Fruit fly (Drosophila melanogaster) whole organism, wandering third instar larva: Measurements from ENCODE around the gene jub.

Experiments used
- CG32264 ChIP-seq: fragments of 200-800 bp; sonication (Bioruptor generic); optimal IDR thresholded peaks from 2 replicates; lab custom pipeline; 2016; ENCODE audit warnings: missing biosample characterization, missing genetic modification characterization
- CG9705 ChIP-seq: fragments of 200-800 bp; sonication (Bioruptor generic); optimal IDR thresholded peaks from 2 replicates; lab custom pipeline; 2018; ENCODE audit warnings: missing biosample characterization, mild to moderate bottlenecking, missing genetic modification characterization
- CrebA ChIP-seq: fragments of 200-800 bp; sonication (Bioruptor generic); optimal IDR thresholded peaks from 2 replicates; lab custom pipeline; 2016; ENCODE audit warnings: missing biosample characterization, mild to moderate bottlenecking, missing genetic modification characterization, borderline replicate concordance
- Dfd ChIP-seq: fragments of >200 bp; optimal IDR thresholded peaks from 2 replicates; lab custom pipeline; 2017; ENCODE audit warnings: missing biosample characterization, missing genetic modification characterization
- Dif ChIP-seq: fragments of 200-275, 200-300 bp; sonication (Bioruptor generic); optimal IDR thresholded peaks from 2 replicates; lab custom pipeline; 2018; ENCODE audit warnings: missing biosample characterization, missing genetic modification characterization; ENCODE audit not compliant: partially characterized antibody
- GATAd ChIP-seq: sonication (Bioruptor generic); optimal IDR thresholded peaks from 2 replicates; lab custom pipeline; 2016; ENCODE audit warnings: missing biosample characterization, missing genetic modification characterization
- HLH106 ChIP-seq: fragments of 200-800 bp; optimal IDR thresholded peaks from 3 replicates; lab custom pipeline; 2019; ENCODE audit warnings: missing biosample characterization, mild to moderate bottlenecking, missing genetic modification characterization, moderate library complexity
- Hnf4 ChIP-seq: fragments of 200-800 bp; sonication (Bioruptor generic); optimal IDR thresholded peaks from 2 replicates; lab custom pipeline; 2016; ENCODE audit warnings: missing biosample characterization, mild to moderate bottlenecking, missing genetic modification characterization
- Hr78 ChIP-seq: fragments of >200 bp; optimal IDR thresholded peaks from 2 replicates; lab custom pipeline; 2017; ENCODE audit warnings: missing biosample characterization, missing genetic modification characterization
- Hr83 ChIP-seq: fragments of 200-300 bp; sonication (Bioruptor generic); optimal IDR thresholded peaks from 2 replicates; lab custom pipeline; 2016; ENCODE audit warnings: missing biosample characterization, mild to moderate bottlenecking, missing genetic modification characterization, moderate library complexity; ENCODE audit not compliant: poor library complexity, severe bottlenecking
- Jra ChIP-seq: sonication (Bioruptor generic); optimal IDR thresholded peaks from 2 replicates; lab custom pipeline; 2016; ENCODE audit warnings: missing biosample characterization, missing genetic modification characterization
- Mio ChIP-seq: sonication (Bioruptor generic); optimal IDR thresholded peaks from 2 replicates; lab custom pipeline; 2016; ENCODE audit warnings: missing biosample characterization, missing genetic modification characterization
- Myc ChIP-seq: fragments of >200 bp; optimal IDR thresholded peaks from 2 replicates; lab custom pipeline; 2017
- N ChIP-seq: fragments of >200 bp; optimal IDR thresholded peaks from 2 replicates; lab custom pipeline; 2018; ENCODE audit warnings: missing biosample characterization, missing external identifiers, missing genetic modification characterization
- OdsH ChIP-seq: fragments of 200-800 bp; sonication (Bioruptor generic); optimal IDR thresholded peaks from 2 replicates; lab custom pipeline; 2016; ENCODE audit warnings: missing biosample characterization, mild to moderate bottlenecking, missing genetic modification characterization
- Rel ChIP-seq, 2 experiments: fragments of 200-800 bp; sonication (Bioruptor generic) in 1 of 2; optimal IDR thresholded peaks; 2 replicates in 1 of 2; 3 replicates in 1 of 2; lab custom pipeline; 2016 to 2019; ENCODE audit warnings: mild to moderate bottlenecking in 2 of 2, missing biosample characterization in 2 of 2, missing genetic modification characterization in 2 of 2, moderate library complexity in 1 of 2
- Sp1 ChIP-seq: fragments of 200-800 bp; sonication (Bioruptor generic); optimal IDR thresholded peaks from 3 replicates; lab custom pipeline; 2019; ENCODE audit warnings: missing biosample characterization, mild to moderate bottlenecking, missing genetic modification characterization, moderate library complexity
- br ChIP-seq: fragments of 200-800 bp; sonication (Bioruptor generic); optimal IDR thresholded peaks from 2 replicates; lab custom pipeline; 2016; ENCODE audit warnings: missing biosample characterization, missing genetic modification characterization
- brk ChIP-seq: fragments of 200-800 bp; sonication (Bioruptor generic); optimal IDR thresholded peaks from 2 replicates; lab custom pipeline; 2016; ENCODE audit warnings: missing biosample characterization, mild to moderate bottlenecking, missing genetic modification characterization
- dl ChIP-seq, 2 experiments: fragments of 175-275, 200-275 bp in 1 of 2; fragments of 200-275 bp in 1 of 2; sonication (Bioruptor generic); optimal IDR thresholded peaks; lab custom pipeline; 2018; ENCODE audit warnings: mild to moderate bottlenecking in 2 of 2, missing biosample characterization in 2 of 2, missing genetic modification characterization in 2 of 2, moderate library complexity in 2 of 2; ENCODE audit not compliant: partially characterized antibody in 2 of 2, insufficient read depth in 1 of 2
- dsf ChIP-seq: sonication (Bioruptor generic); optimal IDR thresholded peaks from 2 replicates; lab custom pipeline; 2016; ENCODE audit warnings: missing biosample characterization, missing genetic modification characterization, borderline replicate concordance
- ey ChIP-seq: fragments of 200-800 bp; sonication (Bioruptor generic); optimal IDR thresholded peaks from 2 replicates; lab custom pipeline; 2016; ENCODE audit warnings: missing biosample characterization, missing genetic modification characterization
- foxo ChIP-seq, 2 experiments: fragments of 200-800 bp; sonication (Bioruptor generic); optimal IDR thresholded peaks; 2 replicates in 1 of 2; 3 replicates in 1 of 2; lab custom pipeline; 2016 to 2017; ENCODE audit warnings: missing biosample characterization in 2 of 2, missing genetic modification characterization in 2 of 2
- fru ChIP-seq: fragments of 200-800 bp; sonication (Bioruptor generic); optimal IDR thresholded peaks from 3 replicates; lab custom pipeline; 2016; ENCODE audit warnings: missing biosample characterization, mild to moderate bottlenecking, missing genetic modification characterization
- h ChIP-seq: fragments of 200-800 bp; sonication (Bioruptor generic); optimal IDR thresholded peaks from 3 replicates; lab custom pipeline; 2016; ENCODE audit warnings: missing biosample characterization, mild to moderate bottlenecking, missing genetic modification characterization
- jim ChIP-seq: fragments of 175-275, 200-325 bp; sonication (Bioruptor generic); optimal IDR thresholded peaks from 2 replicates; lab custom pipeline; 2016; ENCODE audit warnings: missing biosample characterization, mild to moderate bottlenecking, missing genetic modification characterization
- lola ChIP-seq: fragments of >200 bp; optimal IDR thresholded peaks from 2 replicates; lab custom pipeline; 2017; ENCODE audit warnings: missing biosample characterization, missing genetic modification characterization
- pan ChIP-seq: fragments of >200 bp; optimal IDR thresholded peaks from 2 replicates; lab custom pipeline; 2017
- psq ChIP-seq: fragments of 200-800 bp; sonication (Bioruptor generic); optimal IDR thresholded peaks from 3 replicates; lab custom pipeline; 2017; ENCODE audit warnings: missing biosample characterization, mild to moderate bottlenecking, missing genetic modification characterization, moderate library complexity
- rgr ChIP-seq: fragments of 200-800 bp; sonication (Bioruptor generic); optimal IDR thresholded peaks from 3 replicates; lab custom pipeline; 2016; ENCODE audit warnings: missing biosample characterization, mild to moderate bottlenecking, missing genetic modification characterization
- sage ChIP-seq: fragments of 200-800 bp; sonication (Bioruptor generic); optimal IDR thresholded peaks from 2 replicates; lab custom pipeline; 2016; ENCODE audit warnings: missing biosample characterization, mild to moderate bottlenecking, missing genetic modification characterization
- sv ChIP-seq: fragments of 200-800 bp; sonication (Bioruptor generic); optimal IDR thresholded peaks from 3 replicates; lab custom pipeline; 2016; ENCODE audit warnings: missing biosample characterization, missing genetic modification characterization
- tai ChIP-seq: sonication (Bioruptor generic); optimal IDR thresholded peaks from 2 replicates; lab custom pipeline; 2016; ENCODE audit warnings: missing biosample characterization, missing genetic modification characterization
- usp ChIP-seq: fragments of >200 bp; optimal IDR thresholded peaks from 2 replicates; lab custom pipeline; 2017; ENCODE audit warnings: missing biosample characterization, missing genetic modification characterization
- woc ChIP-seq: sonication (Bioruptor generic); optimal IDR thresholded peaks from 2 replicates; lab custom pipeline; 2016; ENCODE audit warnings: missing biosample characterization, mild to moderate bottlenecking, missing genetic modification characterization

Gene jub

dm6 chrX:13838255-13838654 is 8.1 kb upstream of the jub start:
- no peak for TF ChIP-seq lola (GFP tag; lab: Kevin White, UChicago)
- peak; percentile 12 for TF ChIP-seq rgr
- TF ChIP-seq psq (GFP tag; lab: Kevin White, UChicago): peak; percentile 29
- TF ChIP-seq CrebA: no peak
- TF ChIP-seq HLH106 (tag; lab: Kevin White, UChicago): peak; percentile 14
- peak; percentile 1 for TF ChIP-seq Sp1 (GFP tag; lab: Kevin White, UChicago)
- TF ChIP-seq CG9705 (GFP tag; lab: Kevin White, UChicago): no peak

dm6 chrX:13828870-13829269 is 1.2 kb downstream of the jub start:
- TF ChIP-seq CG32264 (GFP tag; lab: Kevin White, UChicago) (no peak), GATAd (GFP tag; lab: Kevin White, UChicago) (no peak), HLH106 (tag; lab: Kevin White, UChicago) (no peak), Jra (GFP tag; lab: Kevin White, UChicago) (no peak), tai (GFP tag; lab: Kevin White, UChicago) (no peak), ey (GFP tag; lab: Kevin White, UChicago) (no peak), h (GFP tag; lab: Kevin White, UChicago) (no peak), brk (GFP tag; lab: Kevin White, UChicago) (no peak), jim (GFP tag; lab: Kevin White, UChicago) (no peak), Dif (GFP tag; lab: Kevin White, UChicago) (no peak), br (GFP tag; lab: Kevin White, UChicago) (no peak), foxo (GFP tag; optimal IDR thresholded peaks at IDR 0.05; lab: Kevin White, UChicago) (no peak), Hr83 (GFP tag; lab: Kevin White, UChicago) (no peak)

dm6 chrX:13822753-13823152 is 7.4 kb downstream of the jub start, which contains the start of gene Nup93-1:
Gene Nup93-1 (plus strand): TSS chrX:13822826.
- no peak for TF ChIP-seq fru (GFP tag; lab: Kevin White, UChicago)
- TF ChIP-seq GATAd (GFP tag; lab: Kevin White, UChicago): no peak
- TF ChIP-seq Hnf4 (GFP tag; lab: Kevin White, UChicago): no peak
- TF ChIP-seq Mio: no peak
- TF ChIP-seq tai (GFP tag; lab: Kevin White, UChicago): no peak
- no peak for TF ChIP-seq N (GFP tag; lab: Kevin White, UChicago)
- TF ChIP-seq dl (GFP tag; optimal IDR thresholded peaks at IDR 0.05; lab: Kevin White, UChicago; ENCODE audit: insufficient read depth in 1 of 2, partially characterized antibody in 2 of 2): no peak
- no peak for TF ChIP-seq woc (GFP tag; lab: Kevin White, UChicago)
- no peak for TF ChIP-seq br (GFP tag; lab: Kevin White, UChicago)
- no peak for TF ChIP-seq Hr78
- no peak for TF ChIP-seq CrebA
- no peak for TF ChIP-seq jim (GFP tag; lab: Kevin White, UChicago)
- no peak for TF ChIP-seq Jra (GFP tag; lab: Kevin White, UChicago)
- no peak for TF ChIP-seq usp (GFP tag; lab: Kevin White, UChicago)

- TF ChIP-seq tai (GFP tag; lab: Kevin White, UChicago): no peak
- no peak for TF ChIP-seq brk (GFP tag; lab: Kevin White, UChicago)
- peak; percentile 66 for TF ChIP-seq Hr83 (GFP tag; lab: Kevin White, UChicago)
- TF ChIP-seq Rel (GFP tag; optimal IDR thresholded peaks at IDR 0.05; lab: Kevin White, UChicago): no peak
- TF ChIP-seq Rel (tag; optimal IDR thresholded peaks at IDR 0.05; lab: Kevin White, UChicago): peak; percentile 38
- TF ChIP-seq HLH106 (tag; lab: Kevin White, UChicago): no peak
- TF ChIP-seq Dfd (GFP tag; lab: Kevin White, UChicago): no peak
- TF ChIP-seq jim (GFP tag; lab: Kevin White, UChicago): no peak
- TF ChIP-seq usp (GFP tag; lab: Kevin White, UChicago): no peak
- TF ChIP-seq h (GFP tag; lab: Kevin White, UChicago): peak; percentile 47
- TF ChIP-seq ey (GFP tag; lab: Kevin White, UChicago): no peak
- TF ChIP-seq pan (lab: Kevin White, UChicago): no peak
- no peak for TF ChIP-seq Hr78
- peak; percentile 23 for TF ChIP-seq Sp1 (GFP tag; lab: Kevin White, UChicago)
- TF ChIP-seq rgr: peak; percentile 46
- TF ChIP-seq CG9705 (GFP tag; lab: Kevin White, UChicago): no peak
- TF ChIP-seq Jra (GFP tag; lab: Kevin White, UChicago): peak; percentile 12
- TF ChIP-seq CrebA: no peak
- TF ChIP-seq fru (GFP tag; lab: Kevin White, UChicago): no peak
- no peak for TF ChIP-seq lola (GFP tag; lab: Kevin White, UChicago)
- TF ChIP-seq woc (GFP tag; lab: Kevin White, UChicago): no peak
- no peak for TF ChIP-seq N (GFP tag; lab: Kevin White, UChicago)
- TF ChIP-seq Dif (GFP tag; lab: Kevin White, UChicago): peak; percentile 41
- TF ChIP-seq psq (GFP tag; lab: Kevin White, UChicago): peak; percentile 63
- TF ChIP-seq dsf (GFP tag; lab: Kevin White, UChicago): no peak
- no peak for TF ChIP-seq sv
- TF ChIP-seq foxo (GFP tag; optimal IDR thresholded peaks at IDR 0.05; lab: Kevin White, UChicago): no peak
- TF ChIP-seq OdsH (GFP tag; lab: Kevin White, UChicago): peak; percentile 15
- no peak for TF ChIP-seq Myc (lab: Kevin White, UChicago)
- TF ChIP-seq sage (GFP tag; lab: Kevin White, UChicago): no peak
- TF ChIP-seq Hnf4 (GFP tag; lab: Kevin White, UChicago): no peak
Observed at dm6 chrX:13821775-13822493, 8.2 kb downstream of the jub start, which contains the start of gene Clic. Gene Clic (minus strand): TSS chrX:13822307.
